Worm (Caenorhabditis elegans): ENCODE measurements around the gene C52E4.12.

- TF ChIP-seq ceh-13 (GFP tag; optimal IDR thresholded peaks at IDR 0.05) = no peak
- TF ChIP-seq pes-1 (GFP tag; IDR thresholded peaks at IDR 0.05) = no peak
- no peak for TF ChIP-seq ama-1 (optimal IDR thresholded peaks at IDR 0.05)
- TF ChIP-seq scrt-1 (GFP tag; IDR thresholded peaks at IDR 0.05) = no peak
- no peak for TF ChIP-seq hmbx-1 (tag; optimal IDR thresholded peaks at IDR 0.05)
- no peak for TF ChIP-seq sea-1 (GFP tag; conservative IDR thresholded peaks at IDR 0.05)
- TF ChIP-seq hnd-1 (tag; optimal IDR thresholded peaks at IDR 0.05) = no peak
- TF ChIP-seq flt-1 (GFP tag; IDR thresholded peaks at IDR 0.05) = no peak
- no peak for TF ChIP-seq hmg-4 (GFP tag; optimal IDR thresholded peaks at IDR 0.05)
- no peak for TF ChIP-seq aly-1 (tag; optimal IDR thresholded peaks at IDR 0.05)
These were observed 36.1 kb downstream of the C52E4.12 start, which contains the start of gene pkc-1 for ce11 chrV:12032060-12032459.

Measured in whole organism, early embryonic.